Worm (Caenorhabditis elegans): ENCODE measurements around the gene F49H12.7.

ce11 chrX:2051602-2052001 lies 13.2 kb upstream of the F49H12.7 start, which contains the start of gene Y102A11A.1:
- TF ChIP-seq ama-1 (optimal IDR thresholded peaks at IDR 0.05) = no peak
- TF ChIP-seq tbx-11 (GFP tag; IDR thresholded peaks at IDR 0.05) = no peak
- TF ChIP-seq flt-1 (GFP tag; IDR thresholded peaks at IDR 0.05) = no peak
- TF ChIP-seq pes-1 (GFP tag; IDR thresholded peaks at IDR 0.05) = no peak
- no peak for TF ChIP-seq aly-1 (tag; optimal IDR thresholded peaks at IDR 0.05)
- no peak for TF ChIP-seq hmbx-1 (tag; optimal IDR thresholded peaks at IDR 0.05)
- no peak for TF ChIP-seq ets-7 (tag; optimal IDR thresholded peaks at IDR 0.05)
- TF ChIP-seq sea-1 (GFP tag; conservative IDR thresholded peaks at IDR 0.05) = no peak

Data from whole organism, early embryonic.